Fruit fly (Drosophila melanogaster) whole organism, embryonic: Measurements from ENCODE around the gene CG31636.

ENCODE experiments used
- Asciz ChIP-seq: fragments of 200-800 bp; sonication (Bioruptor generic); optimal IDR thresholded peaks from 2 replicates; lab custom pipeline; 2017; ENCODE audit warnings: missing biosample characterization, mild to moderate bottlenecking, missing genetic modification characterization, missing genetic modification reagents
- Awh ChIP-seq: fragments of 200-800 bp; sonication (Bioruptor generic); IDR thresholded peaks from 2 replicates; pipeline ENCODE4, ENCODE4 v1.3.6; 2022; ENCODE audit warnings: missing biosample characterization, missing genetic modification characterization
- B-H1 ChIP-seq: fragments of 200-800 bp; sonication (Bioruptor generic); IDR thresholded peaks from 3 replicates; pipeline ENCODE4 v1.3.6; 2022; ENCODE audit warnings: missing biosample characterization, missing genetic modification characterization
- BtbVII ChIP-seq: fragments of 200-800 bp; sonication (Bioruptor generic); optimal IDR thresholded peaks from 3 replicates; lab custom pipeline; 2017; ENCODE audit warnings: missing biosample characterization, mild to moderate bottlenecking, missing genetic modification characterization
- CG10979 ChIP-seq: fragments of 200-800 bp; sonication (Bioruptor generic); optimal IDR thresholded peaks from 2 replicates; lab custom pipeline; 2018; ENCODE audit warnings: missing biosample characterization, mild to moderate bottlenecking, missing genetic modification characterization, moderate library complexity
- CG12299 ChIP-seq: fragments of 200-800 bp; sonication (Bioruptor generic); optimal IDR thresholded peaks from 2 replicates; lab custom pipeline; 2018; ENCODE audit warnings: missing biosample characterization, mild to moderate bottlenecking, missing genetic modification characterization
- CG14860 ChIP-seq: fragments of 200-800 bp; sonication (Bioruptor generic); IDR thresholded peaks from 3 replicates; pipeline ENCODE4 v1.3.6; 2022; ENCODE audit warnings: missing biosample characterization, missing genetic modification characterization; ENCODE audit not compliant: partially characterized antibody
- CG17385 ChIP-seq: fragments of 200-800 bp; sonication (Bioruptor generic); optimal IDR thresholded peaks from 3 replicates; lab custom pipeline; 2018; ENCODE audit warnings: missing biosample characterization, mild to moderate bottlenecking, missing genetic modification characterization
- CG17802 ChIP-seq: fragments of 200-800 bp; sonication (Bioruptor generic); optimal IDR thresholded peaks from 2 replicates; lab custom pipeline; 2018; ENCODE audit warnings: missing biosample characterization, mild to moderate bottlenecking, missing genetic modification characterization, moderate library complexity
- CG18011 ChIP-seq: fragments of 200-800 bp; sonication (Bioruptor generic); optimal IDR thresholded peaks from 2 replicates; lab custom pipeline; 2017; ENCODE audit warnings: missing biosample characterization, missing genetic modification characterization, mild to moderate bottlenecking, moderate library complexity, missing genotype
- CG18619 ChIP-seq: fragments of 200-800 bp; sonication (Bioruptor generic); optimal IDR thresholded peaks from 3 replicates; lab custom pipeline; 2017; ENCODE audit warnings: missing biosample characterization, mild to moderate bottlenecking, missing genetic modification characterization
- CG2120 ChIP-seq: fragments of 200-800 bp; sonication (Bioruptor generic); optimal IDR thresholded peaks from 3 replicates; lab custom pipeline; 2016; ENCODE audit warnings: missing biosample characterization, missing genetic modification characterization
- CG2199 ChIP-seq: fragments of 200-800 bp; sonication (Bioruptor generic); IDR thresholded peaks from 3 replicates; pipeline ENCODE4 v1.3.6; 2022; ENCODE audit warnings: missing biosample characterization, missing genetic modification characterization
- CG33213 ChIP-seq: fragments of 200-800 bp; sonication (Bioruptor generic); optimal IDR thresholded peaks from 3 replicates; lab custom pipeline; 2016; ENCODE audit warnings: missing biosample characterization, missing genetic modification characterization
- CG43689 ChIP-seq: fragments of 200-800 bp; sonication (Bioruptor generic); IDR thresholded peaks from 2 replicates; pipeline ENCODE4 v1.3.6; 2022; ENCODE audit warnings: missing biosample characterization, missing genetic modification characterization
- CG6272 ChIP-seq: fragments of 200-800 bp; sonication (Bioruptor generic); IDR thresholded peaks from 2 replicates; pipeline ENCODE4 v1.3.6; 2022; ENCODE audit warnings: missing biosample characterization, missing genetic modification characterization
- CG6765 ChIP-seq: fragments of 200-800 bp; sonication (Bioruptor generic); optimal IDR thresholded peaks from 3 replicates; lab custom pipeline; 2017; ENCODE audit warnings: missing biosample characterization, mild to moderate bottlenecking, missing genetic modification characterization
- CG9932 ChIP-seq: fragments of 200-800 bp; sonication (Bioruptor generic); IDR thresholded peaks from 2 replicates; pipeline ENCODE4 v1.3.6; 2022; ENCODE audit warnings: missing biosample characterization, missing genetic modification characterization
- Chrac-16 ChIP-seq: fragments of 200-800 bp; sonication (Bioruptor generic); optimal IDR thresholded peaks from 3 replicates; lab custom pipeline; 2016; ENCODE audit warnings: missing biosample characterization, missing genetic modification characterization
- D19B ChIP-seq: fragments of 200-800 bp; sonication (Bioruptor generic); optimal IDR thresholded peaks from 2 replicates; lab custom pipeline; 2017; ENCODE audit warnings: missing biosample characterization, mild to moderate bottlenecking, missing genetic modification characterization
- Dll ChIP-seq: fragments of 200-800 bp; sonication (Bioruptor generic); IDR thresholded peaks from 4 replicates; pipeline ENCODE4 v1.3.6; 2022; ENCODE audit warnings: missing biosample characterization, missing genetic modification characterization; ENCODE audit not compliant: partially characterized antibody
- Doc3 ChIP-seq: fragments of 200-800 bp; sonication (Bioruptor generic); IDR thresholded peaks from 3 replicates; pipeline ENCODE4 v1.3.6; 2022; ENCODE audit warnings: missing biosample characterization, missing genetic modification characterization; ENCODE audit not compliant: partially characterized antibody
- HLH54F ChIP-seq: fragments of 200-800 bp; sonication (Bioruptor generic); optimal IDR thresholded peaks from 3 replicates; lab custom pipeline; 2016; ENCODE audit warnings: missing biosample characterization, missing genetic modification characterization
- Hr3 ChIP-seq: fragments of 200-800 bp; sonication (Bioruptor generic); optimal IDR thresholded peaks from 3 replicates; lab custom pipeline; 2016; ENCODE audit warnings: missing biosample characterization, missing genetic modification characterization
- Hr39 ChIP-seq: fragments of >200 bp; optimal IDR thresholded peaks from 2 replicates; lab custom pipeline; 2017
- Hr51 ChIP-seq, 2 experiments: fragments of 200-800 bp; sonication (Bioruptor generic); optimal IDR thresholded peaks; 2 replicates in 1 of 2; 3 replicates in 1 of 2; lab custom pipeline; 2016 to 2018; ENCODE audit warnings: missing biosample characterization in 2 of 2, missing genetic modification characterization in 2 of 2, mild to moderate bottlenecking in 1 of 2, moderate library complexity in 1 of 2
- Kr ChIP-seq: fragments of 200-800 bp; sonication (Bioruptor generic); optimal IDR thresholded peaks from 2 replicates; lab custom pipeline; 2017; ENCODE audit warnings: missing biosample characterization, mild to moderate bottlenecking, missing genetic modification characterization
- Max ChIP-seq: fragments of 200-800 bp; sonication (Bioruptor generic); optimal IDR thresholded peaks from 2 replicates; lab custom pipeline; 2016; ENCODE audit warnings: missing biosample characterization, mild to moderate bottlenecking, missing genetic modification characterization
- Mes4 ChIP-seq: fragments of 200-800 bp; sonication (Bioruptor generic); optimal IDR thresholded peaks from 2 replicates; lab custom pipeline; 2016; ENCODE audit warnings: missing biosample characterization, missing genetic modification characterization
- NFAT ChIP-seq: fragments of 200-800 bp; sonication (Bioruptor generic); IDR thresholded peaks from 2 replicates; pipeline ENCODE4 v1.3.6; 2022; ENCODE audit warnings: missing biosample characterization, missing genetic modification characterization
- Neu2 ChIP-seq: fragments of 200-800 bp; sonication (Bioruptor generic); optimal IDR thresholded peaks from 3 replicates; lab custom pipeline; 2016; ENCODE audit warnings: missing biosample characterization, missing genetic modification characterization, borderline replicate concordance
- Stat92E ChIP-seq, 3 experiments: fragments of >200 bp in 2 of 3; fragments of 200-800 bp in 1 of 3; sonication (Bioruptor generic) in 1 of 3; optimal IDR thresholded peaks; 2 replicates each; lab custom pipeline; 2017 to 2019; ENCODE audit warnings: missing biosample characterization in 3 of 3, missing genetic modification characterization in 3 of 3, mild to moderate bottlenecking in 1 of 3, moderate library complexity in 1 of 3
- Tbp ChIP-seq: fragments of >200 bp; optimal IDR thresholded peaks from 2 replicates; lab custom pipeline; 2018; ENCODE audit warnings: missing biosample characterization, missing genetic modification characterization
- Trl ChIP-seq, 3 experiments: fragments of >200 bp in 2 of 3; fragments of 200-800 bp in 1 of 3; sonication (Bioruptor generic) in 1 of 3; optimal IDR thresholded peaks; 2 replicates in 1 of 3; 3 replicates in 2 of 3; lab custom pipeline; 2016 to 2017; ENCODE audit warnings: missing biosample characterization in 1 of 3, missing genetic modification characterization in 1 of 3
- al ChIP-seq: fragments of 200-800 bp; sonication (Bioruptor generic); IDR thresholded peaks from 2 replicates; pipeline ENCODE4 v1.3.6; 2022; ENCODE audit warnings: missing biosample characterization, missing genetic modification characterization
- bcd ChIP-seq: fragments of 200-800 bp; sonication (Bioruptor generic); optimal IDR thresholded peaks from 2 replicates; lab custom pipeline; 2017; ENCODE audit warnings: missing biosample characterization, mild to moderate bottlenecking, missing genetic modification characterization
- bsh ChIP-seq, 2 experiments: fragments of 200-800 bp; sonication (Bioruptor generic); optimal IDR thresholded peaks; 2 replicates each; lab custom pipeline; 2017 to 2018; ENCODE audit warnings: mild to moderate bottlenecking in 2 of 2, missing biosample characterization in 2 of 2, missing genetic modification characterization in 2 of 2, moderate library complexity in 1 of 2
- cad ChIP-seq: fragments of >200 bp; optimal IDR thresholded peaks from 2 replicates; lab custom pipeline; 2017; ENCODE audit warnings: missing biosample characterization, missing genetic modification characterization
- croc ChIP-seq: fragments of 200-800 bp; sonication (Bioruptor generic); conservative IDR thresholded peaks from 3 replicates; pipeline ENCODE4 v1.3.6; 2022; ENCODE audit warnings: missing biosample characterization, missing genetic modification characterization
- crol ChIP-seq: fragments of 200-800 bp; sonication (Bioruptor generic); IDR thresholded peaks from 2 replicates; pipeline ENCODE4 v1.3.6; 2022; ENCODE audit warnings: missing biosample characterization, missing genetic modification characterization
- grau ChIP-seq: fragments of 200-800 bp; optimal IDR thresholded peaks from 3 replicates; lab custom pipeline; 2019; ENCODE audit warnings: missing biosample characterization, mild to moderate bottlenecking, missing genetic modification characterization, moderate library complexity
- lab ChIP-seq: fragments of 200-800 bp; sonication (Bioruptor generic); optimal IDR thresholded peaks from 3 replicates; lab custom pipeline; 2017; ENCODE audit warnings: missing biosample characterization, missing genetic modification characterization, mild to moderate bottlenecking, moderate library complexity, missing genetic modification reagents
- odd ChIP-seq: fragments of 200-800 bp; sonication (Bioruptor generic); optimal IDR thresholded peaks from 2 replicates; lab custom pipeline; 2017; ENCODE audit warnings: missing biosample characterization, mild to moderate bottlenecking, missing genetic modification characterization
- psq ChIP-seq: fragments of 200-800 bp; sonication (Bioruptor generic); optimal IDR thresholded peaks from 2 replicates; lab custom pipeline; 2017; ENCODE audit warnings: missing biosample characterization, missing genetic modification characterization
- row ChIP-seq: fragments of 200-800 bp; sonication (Bioruptor generic); IDR thresholded peaks from 3 replicates; pipeline ENCODE4 v1.3.6; 2022; ENCODE audit warnings: missing biosample characterization, missing genetic modification characterization
- scrt ChIP-seq: fragments of 200-800 bp; sonication (Bioruptor generic); optimal IDR thresholded peaks from 2 replicates; lab custom pipeline; 2018; ENCODE audit warnings: missing biosample characterization, mild to moderate bottlenecking, missing genetic modification characterization, moderate library complexity
- sd ChIP-seq: fragments of 200-800 bp; sonication (Bioruptor generic); optimal IDR thresholded peaks from 3 replicates; lab custom pipeline; 2018; ENCODE audit warnings: missing biosample characterization, mild to moderate bottlenecking, missing genetic modification characterization, moderate library complexity
- shn ChIP-seq: fragments of 200-800 bp; sonication (Bioruptor generic); optimal IDR thresholded peaks from 3 replicates; lab custom pipeline; 2016; ENCODE audit warnings: missing biosample characterization, missing genetic modification characterization
- sob ChIP-seq: fragments of 200-800 bp; sonication (Bioruptor generic); IDR thresholded peaks from 2 replicates; pipeline ENCODE4 v1.3.6; 2022; ENCODE audit warnings: missing biosample characterization, missing genetic modification characterization
- tin ChIP-seq: fragments of 200-800 bp; sonication (Bioruptor generic); optimal IDR thresholded peaks from 3 replicates; lab custom pipeline; 2016; ENCODE audit warnings: missing biosample characterization, missing genetic modification characterization
- z ChIP-seq: fragments of 200-800 bp; sonication (Bioruptor generic); IDR thresholded peaks from 3 replicates; pipeline ENCODE4 v1.3.6; 2022; ENCODE audit warnings: missing biosample characterization, missing genetic modification characterization

Gene CG31636

dm6 chr2L:6693794-6694254, 35.9 kb upstream of the CG31636 start (continued):
- TF ChIP-seq CG2199 (GFP tag; lab: Robert Waterston, UW), result no peak
- no peak for TF ChIP-seq Awh (GFP tag; lab: Robert Waterston, UW)
- TF ChIP-seq CG18619 (GFP tag; lab: Kevin White, UChicago), result peak; percentile 45
- TF ChIP-seq CG17385 (GFP tag; lab: Kevin White, UChicago), result peak; percentile 59
- no peak for TF ChIP-seq Chrac-16
- TF ChIP-seq CG10979 (tag; lab: Kevin White, UChicago), result peak; percentile 83
- no peak for TF ChIP-seq CG17802
- TF ChIP-seq CG18011 (GFP tag; lab: Kevin White, UChicago), result no peak
- peak; percentile 27 for TF ChIP-seq CG2120
- TF ChIP-seq HLH54F (GFP tag; lab: Kevin White, UChicago), result no peak
- TF ChIP-seq CG12299, result peak; percentile 12
- no peak for TF ChIP-seq sob (GFP tag; lab: Robert Waterston, UW)
- peak; percentile 27 for TF ChIP-seq bcd (GFP tag; lab: Kevin White, UChicago)
- no peak for TF ChIP-seq Hr39 (lab: Kevin White, UChicago)
- TF ChIP-seq D19B (GFP tag; lab: Kevin White, UChicago), result no peak
- peak; percentile 23 for TF ChIP-seq Asciz
- TF ChIP-seq lab (GFP tag; lab: Kevin White, UChicago), result peak; percentile 9
- no peak for TF ChIP-seq cad (GFP tag; lab: Kevin White, UChicago)
- no peak for TF ChIP-seq Neu2 (GFP tag; lab: Kevin White, UChicago)
- peak; percentile 55 for TF ChIP-seq row
- TF ChIP-seq CG6272, result no peak
- peak in 1 of 2 experiments; percentile 78 for TF ChIP-seq Hr51 (GFP tag; optimal IDR thresholded peaks at IDR 0.05; lab: Kevin White, UChicago)
- TF ChIP-seq Doc3 (GFP tag; lab: Robert Waterston, UW), result no peak
- no peak for TF ChIP-seq CG33213 (GFP tag; lab: Kevin White, UChicago)
- TF ChIP-seq Hr3, result peak; percentile 27
- no peak for TF ChIP-seq z (GFP tag; lab: Robert Waterston, UW)
- TF ChIP-seq Kr (GFP tag; lab: Kevin White, UChicago), result no peak
- no peak for TF ChIP-seq B-H1 (GFP tag; lab: Robert Waterston, UW)
- peak; percentile 20 for TF ChIP-seq scrt
- TF ChIP-seq croc (GFP tag; lab: Robert Waterston, UW), result no peak; the same call in 2 of the 3 replicates
- TF ChIP-seq Trl (optimal IDR thresholded peaks at IDR 0.05; lab: Kevin White, UChicago), result no peak
- TF ChIP-seq Trl (GFP tag; optimal IDR thresholded peaks at IDR 0.05; lab: Kevin White, UChicago), result no peak
- no peak for TF ChIP-seq CG14860
- no peak for TF ChIP-seq NFAT (GFP tag; lab: Robert Waterston, UW)
- TF ChIP-seq sd, result no peak
- peak; percentile 27 for TF ChIP-seq tin (GFP tag; lab: Kevin White, UChicago)
- peak; percentile 64 for TF ChIP-seq grau
- peak; percentile 47 to 58 for TF ChIP-seq bsh (GFP tag; optimal IDR thresholded peaks at IDR 0.05; lab: Kevin White, UChicago)
- no peak for TF ChIP-seq CG6765 (GFP tag; lab: Kevin White, UChicago)
- TF ChIP-seq Tbp (GFP tag; lab: Kevin White, UChicago), result no peak
- TF ChIP-seq psq (GFP tag; lab: Kevin White, UChicago), result no peak
- TF ChIP-seq CG43689 (GFP tag; lab: Robert Waterston, UW), result no peak
- TF ChIP-seq CG9932 (GFP tag; lab: Robert Waterston, UW), result no peak
- no peak for TF ChIP-seq Max (GFP tag; lab: Kevin White, UChicago)
- peak; percentile 57 for TF ChIP-seq BtbVII
- TF ChIP-seq odd, result peak; percentile 50
- TF ChIP-seq Dll (GFP tag; lab: Robert Waterston, UW), result no peak
- TF ChIP-seq al, result no peak
- TF ChIP-seq Stat92E (GFP tag; optimal IDR thresholded peaks at IDR 0.05; lab: Kevin White, UChicago), result no peak
- TF ChIP-seq shn, result no peak
- no peak for TF ChIP-seq Mes4 (GFP tag; lab: Kevin White, UChicago)
- no peak for TF ChIP-seq crol
